Worm (Caenorhabditis elegans) whole organism, mixed stage, embryonic: ENCODE measurements around the gene Y46G5A.47.

Source experiments
- M03D4.4 ChIP-seq: sonication (generic microtip); optimal IDR thresholded peaks from 2 replicates; lab custom pipeline; 2017; ENCODE audit warnings: mild to moderate bottlenecking, missing genetic modification characterization, missing compliant biosample characterization
- ceh-43 ChIP-seq: fragments of 200-800 bp; sonication (Bioruptor generic); optimal IDR thresholded peaks from 2 replicates; lab custom pipeline; 2018; ENCODE audit warnings: mild to moderate bottlenecking, missing genetic modification characterization, moderate library complexity, missing compliant biosample characterization
- ceh-83 ChIP-seq: fragments of 200-800 bp; sonication (Bioruptor generic); optimal IDR thresholded peaks from 2 replicates; lab custom pipeline; 2018; ENCODE audit warnings: mild to moderate bottlenecking, missing genetic modification characterization, missing compliant biosample characterization
- ces-1 ChIP-seq: fragments of 150-350 bp; optimal IDR thresholded peaks from 2 replicates; lab custom pipeline; 2014; ENCODE audit warnings: missing biosample characterization, missing genetic modification reagents, missing genetic modification characterization
- cnd-1 ChIP-seq: fragments of 200-800 bp; sonication (Bioruptor generic); optimal IDR thresholded peaks from 2 replicates; lab custom pipeline; 2018; ENCODE audit warnings: mild to moderate bottlenecking, missing genetic modification characterization, missing compliant biosample characterization
- drap-1 ChIP-seq: fragments of 200-800 bp; sonication (Bioruptor generic); optimal IDR thresholded peaks from 3 replicates; lab custom pipeline; 2018; ENCODE audit warnings: mild to moderate bottlenecking, missing genetic modification characterization, missing compliant biosample characterization
- elt-1 ChIP-seq: sonication (generic microtip); optimal IDR thresholded peaks from 2 replicates; lab custom pipeline; 2017; ENCODE audit warnings: missing genetic modification characterization, mild to moderate bottlenecking, missing compliant biosample characterization, antibody characterized with exemption, moderate library complexity, borderline replicate concordance; ENCODE audit not compliant: insufficient read depth
- elt-3 ChIP-seq: fragments of 150-350 bp; optimal IDR thresholded peaks from 2 replicates; lab custom pipeline; 2014; ENCODE audit warnings: missing biosample characterization, missing genetic modification characterization
- flh-1 ChIP-seq: fragments of 200-800 bp; sonication (Bioruptor generic); optimal IDR thresholded peaks from 2 replicates; lab custom pipeline; 2018; ENCODE audit warnings: mild to moderate bottlenecking, missing genetic modification characterization, moderate library complexity, missing compliant biosample characterization
- ham-2 ChIP-seq: fragments of 200-800 bp; sonication (Bioruptor generic); optimal IDR thresholded peaks from 2 replicates; lab custom pipeline; 2018; ENCODE audit warnings: mild to moderate bottlenecking, missing genetic modification characterization, missing compliant biosample characterization
- hlh-1 ChIP-seq: fragments of 150-350 bp; optimal IDR thresholded peaks from 2 replicates; lab custom pipeline; 2014; ENCODE audit warnings: missing biosample characterization, missing genetic modification reagents, missing genetic modification characterization
- lin-13 ChIP-seq: fragments of 150-350 bp; optimal IDR thresholded peaks from 2 replicates; lab custom pipeline; 2014; ENCODE audit warnings: missing biosample characterization, missing genetic modification characterization
- lin-32 ChIP-seq: fragments of 200-800 bp; sonication (Bioruptor generic); optimal IDR thresholded peaks from 2 replicates; lab custom pipeline; 2018; ENCODE audit warnings: mild to moderate bottlenecking, missing genetic modification characterization, missing compliant biosample characterization
- mab-5 ChIP-seq: fragments of 150-350 bp; optimal IDR thresholded peaks from 2 replicates; lab custom pipeline; 2014; ENCODE audit warnings: missing biosample characterization, missing genetic modification characterization
- mep-1 ChIP-seq: fragments of 150-350 bp; optimal IDR thresholded peaks from 2 replicates; lab custom pipeline; 2017; ENCODE audit warnings: missing biosample characterization, missing genetic modification reagents, missing genetic modification characterization, inconsistent platforms
- mls-2 ChIP-seq: sonication (generic microtip); optimal IDR thresholded peaks from 2 replicates; lab custom pipeline; 2016; ENCODE audit warnings: mild to moderate bottlenecking, missing genetic modification characterization, moderate library complexity, missing compliant biosample characterization
- nhr-12 ChIP-seq: fragments of 150-350 bp; optimal IDR thresholded peaks from 2 replicates; lab custom pipeline; 2014; ENCODE audit warnings: missing biosample characterization, missing genetic modification characterization
- nhr-2 ChIP-seq: fragments of 150-350 bp; optimal IDR thresholded peaks from 2 replicates; lab custom pipeline; 2014; ENCODE audit warnings: missing biosample characterization, missing genetic modification characterization
- nhr-237 ChIP-seq: fragments of 150-350 bp; optimal IDR thresholded peaks from 2 replicates; lab custom pipeline; 2014; ENCODE audit warnings: missing biosample characterization, missing genetic modification characterization
- nhr-28 ChIP-seq: fragments of 150-350 bp; optimal IDR thresholded peaks from 2 replicates; lab custom pipeline; 2014; ENCODE audit warnings: missing biosample characterization, missing genetic modification characterization
- nhr-76 ChIP-seq: sonication (generic microtip); optimal IDR thresholded peaks from 2 replicates; lab custom pipeline; 2017; ENCODE audit warnings: missing biosample characterization, missing genetic modification characterization
- pha-4 ChIP-seq: fragments of 150-350 bp; optimal IDR thresholded peaks from 2 replicates; lab custom pipeline; 2018; ENCODE audit warnings: missing biosample characterization, missing genetic modification reagents, missing genetic modification characterization
- snpc-4 ChIP-seq: fragments of 150-350 bp; optimal IDR thresholded peaks from 2 replicates; lab custom pipeline; 2014; ENCODE audit warnings: missing biosample characterization, missing genetic modification characterization
- sptf-1 ChIP-seq: sonication (generic microtip); optimal IDR thresholded peaks from 2 replicates; lab custom pipeline; 2017; ENCODE audit warnings: mild to moderate bottlenecking, missing genetic modification characterization, moderate library complexity, missing compliant biosample characterization
- tbx-8 ChIP-seq: fragments of 200-800 bp; sonication (Bioruptor generic); optimal IDR thresholded peaks from 2 replicates; lab custom pipeline; 2018; ENCODE audit warnings: mild to moderate bottlenecking, missing genetic modification characterization, moderate library complexity, missing compliant biosample characterization
- unc-120 ChIP-seq: sonication (generic microtip); optimal IDR thresholded peaks from 2 replicates; lab custom pipeline; 2017; ENCODE audit warnings: missing genetic modification characterization, missing compliant biosample characterization; ENCODE audit not compliant: poor library complexity, severe bottlenecking
- unc-39 ChIP-seq: fragments of 150-350 bp; optimal IDR thresholded peaks from 2 replicates; lab custom pipeline; 2014; ENCODE audit warnings: missing biosample characterization, missing genetic modification characterization
- zip-8 ChIP-seq: fragments of 150-350 bp; optimal IDR thresholded peaks from 2 replicates; lab custom pipeline; 2014; ENCODE audit warnings: missing biosample characterization, missing genetic modification characterization

The Y46G5A.47 gene

DNA sequence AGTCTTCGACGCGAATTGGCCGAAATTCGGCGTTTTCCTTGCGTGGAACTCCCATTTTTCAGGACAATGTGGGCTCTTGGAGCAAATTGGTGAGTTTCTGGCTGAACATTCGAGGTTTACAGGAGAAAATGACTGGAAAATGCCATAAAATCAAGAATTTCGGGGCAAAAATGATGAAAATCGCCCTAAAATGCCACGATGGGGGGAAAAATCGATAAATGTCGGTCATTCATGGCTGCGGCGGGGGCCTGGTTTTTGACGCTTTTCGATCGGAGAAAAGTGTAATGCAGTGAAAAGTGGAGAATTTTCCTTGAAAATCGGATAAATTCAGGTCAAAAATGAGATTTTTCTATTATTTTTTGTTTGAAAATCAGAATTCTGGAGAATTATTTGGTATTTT lies at the start of gene Y46G5A.47, which contains the start of gene Y46G5A.18:
Y46G5A.47 (minus strand) TSS at position 146 of the 400 bp plus-strand sequence.
Y46G5A.18 (minus strand) TSS at position 101 of the 400 bp plus-strand sequence.
- TF ChIP-seq M03D4.4 (tag; lab: Kevin White, UChicago) = no peak
- no peak for TF ChIP-seq snpc-4

DNA sequence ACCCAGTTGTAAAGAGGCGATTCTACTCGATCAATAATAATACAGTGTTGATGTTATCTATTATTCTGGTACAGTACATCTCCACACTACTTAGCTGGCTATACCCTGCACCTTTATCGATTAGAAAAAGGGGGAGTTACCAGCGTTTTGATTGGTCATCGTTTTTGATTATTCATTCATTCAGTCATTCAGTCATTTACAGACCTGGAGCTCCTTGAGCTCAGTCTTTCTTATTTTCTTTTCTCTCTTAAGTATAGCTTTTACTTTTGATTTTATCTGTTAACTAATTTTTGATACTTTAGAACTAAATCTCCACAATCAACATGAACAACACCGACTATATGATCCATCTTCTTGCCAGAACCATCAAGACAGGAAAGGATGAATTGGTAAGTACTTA lies 45.0 kb upstream of the Y46G5A.47 start, which contains the start of gene Y46G5A.28:
Y46G5A.28 (plus strand) TSS at position 301 of the 400 bp plus-strand sequence.
- TF ChIP-seq unc-39 = no peak
- TF ChIP-seq lin-32 (GFP tag; lab: Kevin White, UChicago) = no peak
- TF ChIP-seq ceh-83 (GFP tag; lab: Kevin White, UChicago) = no peak
- no peak for TF ChIP-seq elt-1 (tag; lab: Kevin White, UChicago)
- TF ChIP-seq pha-4 (tag; lab: Kevin White, UChicago) = no peak
- TF ChIP-seq nhr-12 (tag; lab: Kevin White, UChicago) = no peak
- TF ChIP-seq mls-2 (tag; lab: Kevin White, UChicago) = no peak
- TF ChIP-seq nhr-237 (tag; lab: Kevin White, UChicago) = no peak
- no peak for TF ChIP-seq drap-1 (GFP tag; lab: Kevin White, UChicago)
- no peak for TF ChIP-seq unc-120
- no peak for TF ChIP-seq nhr-76
- no peak for TF ChIP-seq tbx-8
- no peak for TF ChIP-seq snpc-4
- TF ChIP-seq nhr-2 (tag; lab: Kevin White, UChicago) = no peak
- no peak for TF ChIP-seq nhr-28 (tag; lab: Kevin White, UChicago)
- TF ChIP-seq ham-2 (GFP tag; lab: Kevin White, UChicago) = no peak
- TF ChIP-seq sptf-1 = no peak

DNA sequence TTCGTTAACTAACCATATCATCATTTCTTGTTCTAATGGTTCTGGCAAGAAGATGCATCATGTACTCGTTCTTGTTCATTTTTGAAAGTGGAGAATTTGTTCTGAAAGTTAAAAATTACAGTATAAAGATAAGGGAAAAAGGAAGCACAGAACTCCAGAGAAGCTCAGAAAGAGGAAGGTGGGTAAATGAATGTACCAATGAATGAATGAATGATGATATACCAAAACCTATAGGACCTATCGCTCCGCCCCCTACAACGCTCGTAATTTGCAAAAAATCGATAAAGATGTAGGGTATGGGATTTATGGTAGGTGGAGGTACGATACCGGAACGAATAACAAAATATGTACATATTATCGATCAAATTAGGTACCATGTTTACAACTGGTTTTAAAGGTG lies 42.6 kb upstream of the Y46G5A.47 start, which contains the start of gene pes-10:
pes-10 (minus strand) TSS at position 101 of the 400 bp plus-strand sequence.
- no peak for TF ChIP-seq lin-13
- TF ChIP-seq pha-4 (tag; lab: Kevin White, UChicago) = no peak
- TF ChIP-seq tbx-8 = no peak
- TF ChIP-seq nhr-28 (tag; lab: Kevin White, UChicago) = no peak
- TF ChIP-seq unc-120 = no peak
- no peak for TF ChIP-seq snpc-4

DNA sequence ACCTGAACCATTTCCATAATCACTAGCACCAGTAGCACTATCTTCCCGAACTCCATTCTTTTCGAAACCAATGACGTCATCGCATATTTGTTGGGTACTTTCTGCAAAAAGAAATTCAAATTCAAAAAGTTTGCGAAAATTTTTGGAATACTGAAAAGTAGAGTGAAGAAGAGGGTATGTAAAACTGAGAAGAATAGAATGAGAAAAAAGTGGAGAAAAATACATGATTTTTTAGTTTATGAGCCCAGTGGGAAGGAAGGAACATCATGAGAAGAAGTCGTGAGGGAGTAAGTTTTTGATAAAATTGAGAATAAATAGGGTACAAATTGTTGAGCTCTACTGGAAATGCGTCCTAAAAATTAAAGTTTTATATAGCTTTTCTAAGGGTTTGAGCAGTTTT lies 35.0 kb upstream of the Y46G5A.47 start, which contains the start of gene lgc-35:
lgc-35 (minus strand) TSS at position 101 of the 400 bp plus-strand sequence.
- TF ChIP-seq flh-1 (GFP tag; lab: Kevin White, UChicago) (no peak), zip-8 (tag; lab: Kevin White, UChicago) (peak; percentile 14), cnd-1 (no peak)

DNA sequence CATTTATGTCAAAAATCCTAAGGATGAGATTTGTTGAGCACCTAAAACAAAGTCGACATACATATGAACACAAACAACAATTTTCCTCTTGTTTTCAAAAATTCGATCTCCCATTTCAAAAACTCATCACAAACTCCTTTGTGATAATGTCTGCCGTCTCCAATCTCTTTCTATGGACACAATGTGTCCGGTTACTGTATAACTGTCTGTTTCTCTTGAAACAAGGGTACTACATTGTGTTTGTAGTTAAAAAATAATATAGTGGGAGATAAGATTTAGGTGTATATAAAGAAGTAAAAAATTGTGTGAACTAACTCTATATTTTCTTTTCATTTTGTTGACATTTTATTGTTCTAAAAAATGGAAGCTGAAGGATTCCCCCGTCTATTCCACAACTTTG lies 25.2 kb upstream of the Y46G5A.47 start, which contains the start of gene bcmo-1:
bcmo-1 (plus strand) TSS at position 330 of the 400 bp plus-strand sequence.
- no peak for TF ChIP-seq lin-32 (GFP tag; lab: Kevin White, UChicago)
- TF ChIP-seq nhr-12 (tag; lab: Kevin White, UChicago) = no peak
- TF ChIP-seq ces-1 (GFP tag; lab: Kevin White, UChicago) = no peak
- no peak for TF ChIP-seq drap-1 (GFP tag; lab: Kevin White, UChicago)
- TF ChIP-seq mep-1 (tag; lab: Kevin White, UChicago) = no peak
- TF ChIP-seq mab-5 (tag; lab: Kevin White, UChicago) = no peak
- TF ChIP-seq, all 35 proteins: peak for 0

DNA sequence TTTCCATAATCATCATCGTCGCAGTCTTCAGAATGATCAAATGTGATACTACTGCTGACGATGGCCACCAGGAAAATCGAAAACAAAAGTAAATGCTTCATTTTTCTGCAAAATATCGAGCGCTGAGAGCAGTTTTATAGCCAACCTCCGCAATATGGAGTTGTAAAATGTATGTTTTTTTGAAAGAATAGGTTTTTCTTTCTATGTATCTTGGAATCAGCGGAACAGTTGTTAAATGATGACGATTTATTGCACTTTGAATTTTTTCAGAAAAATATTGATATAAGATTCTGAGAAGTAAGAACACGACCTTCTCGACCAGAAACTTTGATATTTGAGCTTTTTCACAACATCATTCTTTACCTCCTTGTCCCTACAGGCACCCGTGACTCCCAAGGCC lies 23.8 kb upstream of the Y46G5A.47 start, which contains the start of gene Y46G5A.23:
Y46G5A.23 (minus strand) TSS at position 101 of the 400 bp plus-strand sequence.
- no peak for TF ChIP-seq hlh-1 (tag; lab: Kevin White, UChicago)
- TF ChIP-seq M03D4.4 (tag; lab: Kevin White, UChicago) = no peak
- TF ChIP-seq lin-13 = no peak
- no peak for TF ChIP-seq nhr-28 (tag; lab: Kevin White, UChicago)
- no peak for TF ChIP-seq pha-4 (tag; lab: Kevin White, UChicago)
- no peak for TF ChIP-seq elt-3 (tag; lab: Kevin White, UChicago)
- no peak for TF ChIP-seq zip-8 (tag; lab: Kevin White, UChicago)
- TF ChIP-seq nhr-237 (tag; lab: Kevin White, UChicago) = no peak
- TF ChIP-seq nhr-76 = no peak
- no peak for TF ChIP-seq cnd-1
- TF ChIP-seq ceh-43 = no peak
- TF ChIP-seq nhr-2 (tag; lab: Kevin White, UChicago) = no peak
- TF ChIP-seq drap-1 (GFP tag; lab: Kevin White, UChicago) = no peak
- TF ChIP-seq flh-1 (GFP tag; lab: Kevin White, UChicago) = no peak
- TF ChIP-seq, all 35 proteins: peak for 0
